Fruit fly (Drosophila melanogaster) whole organism, embryonic: Measurements from ENCODE around the gene Obp99c.

ENCODE experiments used
- Atf-2 ChIP-seq: fragments of 200-800 bp; sonication (Bioruptor generic); optimal IDR thresholded peaks from 2 replicates; lab custom pipeline; 2016; ENCODE audit warnings: missing biosample characterization, missing genetic modification characterization
- Bdp1 ChIP-seq: fragments of 200-800 bp; sonication (Bioruptor generic); optimal IDR thresholded peaks from 3 replicates; lab custom pipeline; 2016; ENCODE audit warnings: missing biosample characterization, missing genetic modification characterization
- Bteb2 ChIP-seq: fragments of 200-800 bp; sonication (Bioruptor generic); optimal IDR thresholded peaks from 2 replicates; lab custom pipeline; 2016; ENCODE audit warnings: missing biosample characterization, missing genetic modification characterization
- CG11247 ChIP-seq: fragments of 200-800 bp; sonication (Bioruptor generic); IDR thresholded peaks from 2 replicates; pipeline ENCODE4 v1.3.6; 2022; ENCODE audit warnings: missing biosample characterization, missing genetic modification characterization
- CG13775 ChIP-seq: fragments of 200-800 bp; sonication (Bioruptor generic); optimal IDR thresholded peaks from 3 replicates; lab custom pipeline; 2017; ENCODE audit warnings: missing biosample characterization, mild to moderate bottlenecking, missing genetic modification characterization
- CG13894 ChIP-seq: fragments of 200-800 bp; sonication (Bioruptor generic); optimal IDR thresholded peaks from 3 replicates; lab custom pipeline; 2018; ENCODE audit warnings: missing biosample characterization, mild to moderate bottlenecking, missing genetic modification characterization, moderate library complexity
- CG14667 ChIP-seq: fragments of 200-800 bp; sonication (Bioruptor generic); IDR thresholded peaks from 2 replicates; pipeline ENCODE4 v1.3.6; 2022; ENCODE audit warnings: missing biosample characterization, missing genetic modification characterization
- CG15269 ChIP-seq: fragments of 200-800 bp; sonication (Bioruptor generic); optimal IDR thresholded peaks from 2 replicates; lab custom pipeline; 2018; ENCODE audit warnings: missing biosample characterization, mild to moderate bottlenecking, missing genetic modification characterization, moderate library complexity
- CG1529 ChIP-seq: fragments of 200-800 bp; sonication (Bioruptor generic); optimal IDR thresholded peaks from 3 replicates; lab custom pipeline; 2018; ENCODE audit warnings: missing biosample characterization, missing genetic modification characterization
- CG15514 ChIP-seq: fragments of 200-800 bp; sonication (Bioruptor generic); optimal IDR thresholded peaks from 3 replicates; lab custom pipeline; 2017; ENCODE audit warnings: missing biosample characterization, missing genetic modification characterization, mild to moderate bottlenecking, moderate library complexity, missing genetic modification reagents
- CG15696 ChIP-seq: fragments of 200-800 bp; sonication (Bioruptor generic); optimal IDR thresholded peaks from 2 replicates; lab custom pipeline; 2019; ENCODE audit warnings: missing biosample characterization, mild to moderate bottlenecking, missing genetic modification characterization, moderate library complexity
- CG17568 ChIP-seq: fragments of 200-800 bp; sonication (Bioruptor generic); optimal IDR thresholded peaks from 2 replicates; lab custom pipeline; 2018; ENCODE audit warnings: missing biosample characterization, mild to moderate bottlenecking, missing genetic modification characterization, moderate library complexity
- CG17912 ChIP-seq: fragments of 200-800 bp; sonication (Bioruptor generic); optimal IDR thresholded peaks from 2 replicates; lab custom pipeline; 2018; ENCODE audit warnings: missing biosample characterization, mild to moderate bottlenecking, missing genetic modification characterization
- CG2712 ChIP-seq: fragments of 200-800 bp; optimal IDR thresholded peaks from 3 replicates; lab custom pipeline; 2019; ENCODE audit warnings: missing biosample characterization, mild to moderate bottlenecking, missing genetic modification characterization, moderate library complexity
- CG31365 ChIP-seq: fragments of 200-800 bp; sonication (Bioruptor generic); optimal IDR thresholded peaks from 2 replicates; lab custom pipeline; 2018; ENCODE audit warnings: missing biosample characterization, mild to moderate bottlenecking, missing genetic modification characterization
- CG32772 ChIP-seq: fragments of 200-800 bp; sonication (Bioruptor generic); IDR thresholded peaks from 2 replicates; pipeline ENCODE4 v1.3.6; 2022; ENCODE audit warnings: missing biosample characterization, missing genetic modification characterization
- CG42726 ChIP-seq: fragments of 200-800 bp; sonication (Bioruptor generic); IDR thresholded peaks from 2 replicates; pipeline ENCODE4 v1.3.6; 2022; ENCODE audit warnings: missing biosample characterization, missing genetic modification characterization; ENCODE audit not compliant: partially characterized antibody
- CG8944 ChIP-seq: fragments of 200-800 bp; sonication (Bioruptor generic); optimal IDR thresholded peaks from 3 replicates; lab custom pipeline; 2016; ENCODE audit warnings: missing biosample characterization, missing genetic modification characterization
- CHES-1-like ChIP-seq: fragments of 200-800 bp; sonication (Bioruptor generic); optimal IDR thresholded peaks from 2 replicates; lab custom pipeline; 2016; ENCODE audit warnings: missing biosample characterization, missing genetic modification characterization
- CTCF ChIP-seq: fragments of 200-800 bp; sonication (Bioruptor generic); optimal IDR thresholded peaks from 2 replicates; lab custom pipeline; 2017; ENCODE audit warnings: missing biosample characterization, mild to moderate bottlenecking, missing genetic modification characterization, moderate library complexity
- Chrac-16 ChIP-seq: fragments of 200-800 bp; sonication (Bioruptor generic); optimal IDR thresholded peaks from 3 replicates; lab custom pipeline; 2016; ENCODE audit warnings: missing biosample characterization, missing genetic modification characterization
- Dfd ChIP-seq, 2 experiments: fragments of >200 bp; optimal IDR thresholded peaks; 2 replicates each; lab custom pipeline; 2017; ENCODE audit warnings: missing biosample characterization in 2 of 2, missing genetic modification characterization in 2 of 2
- Dp ChIP-seq: fragments of 200-800 bp; sonication (Bioruptor generic); optimal IDR thresholded peaks from 2 replicates; lab custom pipeline; 2018; ENCODE audit warnings: missing biosample characterization, mild to moderate bottlenecking, missing genetic modification characterization, moderate library complexity
- Drgx ChIP-seq: fragments of 200-800 bp; sonication (Bioruptor generic); IDR thresholded peaks from 2 replicates; pipeline ENCODE4 v1.3.6; 2022; ENCODE audit warnings: missing biosample characterization, missing genetic modification characterization
- Ets97D ChIP-seq: fragments of 200-800 bp; sonication (Bioruptor generic); optimal IDR thresholded peaks from 3 replicates; lab custom pipeline; 2016; ENCODE audit warnings: missing biosample characterization, missing genetic modification characterization
- Lhr ChIP-seq: fragments of 200-800 bp; sonication (Bioruptor generic); optimal IDR thresholded peaks from 3 replicates; lab custom pipeline; 2017; ENCODE audit warnings: mild to moderate bottlenecking, missing biosample characterization, missing genetic modification reagents, missing genetic modification characterization
- Lpt ChIP-seq: fragments of >200 bp; optimal IDR thresholded peaks from 2 replicates; lab custom pipeline; 2018; ENCODE audit warnings: missing biosample characterization, missing genetic modification characterization
- MESR4 ChIP-seq: fragments of 200-800 bp; sonication (Bioruptor generic); optimal IDR thresholded peaks from 2 replicates; lab custom pipeline; 2018; ENCODE audit warnings: missing biosample characterization, mild to moderate bottlenecking, missing genetic modification characterization, moderate library complexity
- Meics ChIP-seq: fragments of 200-800 bp; sonication (Bioruptor generic); optimal IDR thresholded peaks from 2 replicates; lab custom pipeline; 2017; ENCODE audit warnings: missing biosample characterization, mild to moderate bottlenecking, missing genetic modification characterization
- Mes4 ChIP-seq: fragments of 200-800 bp; sonication (Bioruptor generic); optimal IDR thresholded peaks from 2 replicates; lab custom pipeline; 2016; ENCODE audit warnings: missing biosample characterization, missing genetic modification characterization
- NC2α ChIP-seq: fragments of 200-800 bp; sonication (Bioruptor generic); optimal IDR thresholded peaks from 2 replicates; lab custom pipeline; 2016; ENCODE audit warnings: missing biosample characterization, missing genetic modification characterization
- Side ChIP-seq: fragments of 200-800 bp; sonication (Bioruptor generic); optimal IDR thresholded peaks from 2 replicates; lab custom pipeline; 2016; ENCODE audit warnings: missing biosample characterization, missing genetic modification characterization
- abd-A ChIP-seq: fragments of 200-800 bp; sonication (Bioruptor generic); optimal IDR thresholded peaks from 3 replicates; lab custom pipeline; 2019; ENCODE audit warnings: missing biosample characterization, mild to moderate bottlenecking, missing genetic modification characterization, moderate library complexity
- aop ChIP-seq: fragments of 200-800 bp; sonication (Bioruptor generic); IDR thresholded peaks from 2 replicates; pipeline ENCODE4 v1.3.6; 2022; ENCODE audit warnings: missing biosample characterization, missing genetic modification characterization
- bigmax ChIP-seq: fragments of 200-800 bp; sonication (Bioruptor generic); optimal IDR thresholded peaks from 2 replicates; lab custom pipeline; 2018; ENCODE audit warnings: missing biosample characterization, mild to moderate bottlenecking, missing genetic modification characterization
- chinmo ChIP-seq: fragments of 200-800 bp; sonication (Bioruptor generic); IDR thresholded peaks from 4 replicates; pipeline ENCODE4 v1.3.6; 2022; ENCODE audit warnings: missing biosample characterization, missing genetic modification characterization; ENCODE audit not compliant: partially characterized antibody
- dati ChIP-seq: fragments of 200-800 bp; sonication (Bioruptor generic); IDR thresholded peaks from 2 replicates; pipeline ENCODE4 v1.3.6; 2022; ENCODE audit warnings: missing biosample characterization, missing genetic modification characterization
- dm ChIP-seq: fragments of 200-800 bp; sonication (Bioruptor generic); optimal IDR thresholded peaks from 3 replicates; lab custom pipeline; 2016; ENCODE audit warnings: missing biosample characterization, missing genetic modification characterization
- eve ChIP-seq, 2 experiments: fragments of >200 bp; optimal IDR thresholded peaks; 2 replicates each; lab custom pipeline; 2017; ENCODE audit warnings: missing biosample characterization in 2 of 2, missing genetic modification characterization in 2 of 2
- gt ChIP-seq: fragments of 200-800 bp; sonication (Bioruptor generic); IDR thresholded peaks from 2 replicates; pipeline ENCODE4 v1.3.6; 2022; ENCODE audit warnings: missing biosample characterization, missing genetic modification characterization
- h ChIP-seq: fragments of >200 bp; optimal IDR thresholded peaks from 2 replicates; lab custom pipeline; 2017
- kah ChIP-seq: fragments of 200-800 bp; sonication (Bioruptor generic); optimal IDR thresholded peaks from 2 replicates; lab custom pipeline; 2018; ENCODE audit warnings: missing biosample characterization, mild to moderate bottlenecking, missing genetic modification characterization
- nerfin-2 ChIP-seq: fragments of 200-800 bp; sonication (Bioruptor generic); IDR thresholded peaks from 2 replicates; pipeline ENCODE4 v1.3.6; 2022; ENCODE audit warnings: missing biosample characterization, missing genetic modification characterization; ENCODE audit not compliant: partially characterized antibody
- pfk ChIP-seq: fragments of 200-800 bp; sonication (Bioruptor generic); optimal IDR thresholded peaks from 2 replicates; lab custom pipeline; 2018; ENCODE audit warnings: missing biosample characterization, mild to moderate bottlenecking, missing genetic modification characterization, moderate library complexity
- pros ChIP-seq: fragments of 200-800 bp; sonication (Bioruptor generic); optimal IDR thresholded peaks from 3 replicates; lab custom pipeline; 2019; ENCODE audit warnings: missing biosample characterization, mild to moderate bottlenecking, missing genetic modification characterization, moderate library complexity
- pum ChIP-seq: fragments of 200-800 bp; sonication (Bioruptor generic); optimal IDR thresholded peaks from 2 replicates; lab custom pipeline; 2016; ENCODE audit warnings: missing biosample characterization, missing genetic modification characterization
- rib ChIP-seq: fragments of 200-800 bp; sonication (Bioruptor generic); IDR thresholded peaks from 2 replicates; pipeline ENCODE4 v1.3.6; 2022; ENCODE audit warnings: missing biosample characterization, missing genetic modification characterization
- seq ChIP-seq: fragments of 200-800 bp; sonication (Bioruptor generic); IDR thresholded peaks from 2 replicates; pipeline ENCODE4 v1.3.6; 2022; ENCODE audit warnings: missing biosample characterization, missing genetic modification characterization
- slbo ChIP-seq: fragments of 200-800 bp; sonication (Bioruptor generic); IDR thresholded peaks from 2 replicates; pipeline ENCODE4 v1.3.6; 2022; ENCODE audit warnings: missing biosample characterization, missing genetic modification characterization
- sug ChIP-seq: fragments of 200-800 bp; optimal IDR thresholded peaks from 2 replicates; lab custom pipeline; 2019; ENCODE audit warnings: missing biosample characterization, mild to moderate bottlenecking, missing genetic modification characterization, moderate library complexity
- tin ChIP-seq: fragments of 200-800 bp; sonication (Bioruptor generic); optimal IDR thresholded peaks from 3 replicates; lab custom pipeline; 2016; ENCODE audit warnings: missing biosample characterization, missing genetic modification characterization
- zfh1 ChIP-seq: fragments of 200-800 bp; sonication (Bioruptor generic); IDR thresholded peaks from 3 replicates; pipeline ENCODE4 v1.3.6; 2022; ENCODE audit warnings: missing biosample characterization, missing genetic modification characterization

Gene Obp99c

DNA sequence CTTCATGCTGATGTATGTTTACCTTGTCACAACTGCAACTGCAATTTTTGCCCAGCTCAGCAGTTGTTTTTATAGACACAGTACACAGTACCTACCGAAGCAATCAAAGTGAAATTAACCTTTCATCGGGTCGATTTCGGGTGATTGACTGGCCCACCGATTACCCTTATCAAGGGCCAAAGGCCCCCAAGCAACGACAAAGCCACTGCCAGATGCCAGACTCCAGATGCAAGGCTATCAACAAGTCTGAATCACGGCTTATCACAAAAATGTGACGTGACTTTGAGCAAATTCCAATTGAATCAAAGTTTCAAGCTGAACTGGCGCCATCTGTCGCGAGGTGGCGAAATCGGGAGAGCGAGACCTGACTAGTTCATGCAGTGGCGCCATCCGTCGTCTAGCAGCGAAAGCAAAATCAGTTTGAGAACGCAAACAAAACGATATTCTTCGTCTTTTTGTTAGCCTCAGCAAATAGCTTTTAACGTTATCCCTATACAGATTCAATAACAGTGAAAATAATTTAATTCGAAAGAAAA lies 27.7 kb upstream of the Obp99c start, which contains the start of gene Obp99b (continued):
- TF ChIP-seq aop (peak; percentile 35; the same call in 1 of the 2 replicates), CG31365 (tag; lab: Kevin White, UChicago) (peak; percentile 63), Side (GFP tag; lab: Kevin White, UChicago) (peak; percentile 82), chinmo (GFP tag; lab: Robert Waterston, UW) (peak; percentile 61; the same call in 1 of the 4 replicates), CG17912 (peak; percentile 90), CG32772 (GFP tag; lab: Robert Waterston, UW) (peak; percentile 61), NC2α (GFP tag; lab: Kevin White, UChicago) (peak; percentile 65), h (lab: Kevin White, UChicago) (peak; percentile 76), pros (GFP tag; lab: Kevin White, UChicago) (no peak), CG8944 (GFP tag; lab: Kevin White, UChicago) (peak; percentile 74), CG14667 (GFP tag; lab: Robert Waterston, UW) (peak; percentile 54), CG13775 (GFP tag; lab: Kevin White, UChicago) (peak; percentile 80), pfk (GFP tag; lab: Kevin White, UChicago) (peak; percentile 45), Atf-2 (GFP tag; lab: Kevin White, UChicago) (peak; percentile 77), CG42726 (GFP tag; lab: Robert Waterston, UW) (no peak), Dfd (GFP tag; optimal IDR thresholded peaks at IDR 0.05; lab: Kevin White, UChicago) (no peak), Chrac-16 (GFP tag; lab: Kevin White, UChicago) (peak; percentile 75), gt (peak; percentile 39; the same call in 1 of the 2 replicates), CG1529 (GFP tag; lab: Kevin White, UChicago) (peak; percentile 83), Meics (GFP tag; lab: Kevin White, UChicago) (peak; percentile 85), Lhr (GFP tag; lab: Kevin White, UChicago) (peak; percentile 75), slbo (GFP tag; lab: Robert Waterston, UW) (peak; percentile 79), sug (no peak), CG15696 (tag; lab: Kevin White, UChicago) (peak; percentile 67), eve (GFP tag; optimal IDR thresholded peaks at IDR 0.05; lab: Kevin White, UChicago) (no peak), dati (GFP tag; lab: Robert Waterston, UW) (peak; percentile 59), seq (GFP tag; lab: Robert Waterston, UW) (peak; percentile 64; the same call in 1 of the 2 replicates), CG15514 (GFP tag; lab: Kevin White, UChicago) (peak; percentile 67), MESR4 (GFP tag; lab: Kevin White, UChicago) (peak; percentile 22), Bdp1 (GFP tag; lab: Kevin White, UChicago) (peak; percentile 71), CG17568 (GFP tag; lab: Kevin White, UChicago) (peak; percentile 70), CHES-1-like (GFP tag; lab: Kevin White, UChicago) (peak; percentile 41), CTCF (GFP tag; lab: Kevin White, UChicago) (peak; percentile 94), Drgx (GFP tag; lab: Robert Waterston, UW) (peak; percentile 76), bigmax (GFP tag; lab: Kevin White, UChicago) (peak; percentile 32), zfh1 (GFP tag; lab: Robert Waterston, UW) (peak; percentile 86), abd-A (tag; lab: Kevin White, UChicago) (no peak), nerfin-2 (GFP tag; lab: Robert Waterston, UW) (no peak), CG15269 (tag; lab: Kevin White, UChicago) (peak; percentile 73), CG11247 (GFP tag; lab: Robert Waterston, UW) (peak; percentile 87), rib (GFP tag; lab: Robert Waterston, UW) (no peak), Ets97D (GFP tag; lab: Kevin White, UChicago) (no peak), tin (GFP tag; lab: Kevin White, UChicago) (peak; percentile 86), Dp (GFP tag; lab: Kevin White, UChicago) (no peak), CG2712 (tag; lab: Kevin White, UChicago) (peak; percentile 70), Lpt (GFP tag; lab: Kevin White, UChicago) (no peak), Mes4 (GFP tag; lab: Kevin White, UChicago) (peak; percentile 88), dm (GFP tag; lab: Kevin White, UChicago) (peak; percentile 70), pum (GFP tag; lab: Kevin White, UChicago) (peak; percentile 68), kah (peak; percentile 79), Bteb2 (GFP tag; lab: Kevin White, UChicago) (no peak), CG13894 (tag; lab: Kevin White, UChicago) (no peak)
